Worm (Caenorhabditis elegans): ENCODE data around the gene aakg-4.

aakg-4 gene

DNA sequence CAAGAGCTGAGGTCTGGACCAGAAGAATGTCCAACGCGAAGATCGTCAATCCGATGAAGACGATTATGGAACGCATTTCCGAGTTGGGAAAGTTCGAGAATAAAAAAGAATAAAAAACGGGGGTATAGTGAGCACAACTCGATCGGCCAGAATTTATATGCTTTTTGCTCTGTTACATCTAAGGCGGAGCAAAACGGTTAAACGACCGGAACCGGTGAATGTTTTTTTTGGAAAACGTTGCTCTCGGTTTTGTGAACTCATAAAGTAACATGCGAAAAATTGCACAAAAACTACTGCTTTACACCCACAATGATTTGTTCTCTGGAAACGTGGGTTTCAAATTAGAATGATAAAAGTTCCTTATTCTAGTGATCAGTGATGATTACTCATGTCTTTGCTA lies 22.9 kb upstream of the aakg-4 start, which contains the start of gene nlp-22:
Gene nlp-22, minus strand, starts transcription at position 101 of the 400 bp plus-strand sequence.
- TF ChIP-seq ceh-44 (GFP tag; IDR thresholded peaks at IDR 0.05), result no peak

DNA sequence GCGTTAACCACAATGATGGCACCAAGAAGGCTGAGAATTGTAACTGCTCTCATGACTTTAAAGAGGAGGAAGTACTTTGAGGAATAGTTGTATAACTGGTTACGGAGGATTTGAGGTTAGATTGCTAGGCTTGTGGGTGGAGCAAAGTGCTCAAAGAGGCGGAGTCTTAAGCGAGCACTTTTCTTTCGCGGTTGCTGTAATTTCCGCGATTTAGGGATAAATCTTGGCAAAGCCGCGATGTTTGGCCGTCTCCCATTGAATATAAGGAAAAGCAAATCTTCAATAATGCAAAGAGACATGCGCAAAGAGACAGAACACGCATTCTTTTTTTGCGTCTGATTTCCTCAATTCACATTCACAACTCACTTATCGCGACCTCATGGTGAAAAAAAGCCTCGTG lies 19.1 kb upstream of the aakg-4 start, which contains the start of gene nlp-45:
Gene nlp-45, minus strand, starts transcription at position 101 of the 400 bp plus-strand sequence.
- TF ChIP-seq dmd-8 (GFP tag; IDR thresholded peaks at IDR 0.05), result no peak
- TF ChIP-seq ceh-20 (GFP tag; IDR thresholded peaks at IDR 0.05), result no peak
- TF ChIP-seq hlh-30 (tag; optimal IDR thresholded peaks at IDR 0.05; ENCODE audit: insufficient read depth), result no peak
- no peak for TF ChIP-seq nhr-10 (tag; optimal IDR thresholded peaks at IDR 0.05)
- TF ChIP-seq set-16 (GFP tag; IDR thresholded peaks at IDR 0.05), result no peak
- TF ChIP-seq nhr-102 (tag; optimal IDR thresholded peaks at IDR 0.05), result no peak
- no peak for TF ChIP-seq snpc-4 (tag; optimal IDR thresholded peaks at IDR 0.05)
- no peak for TF ChIP-seq mdl-1 (tag; optimal IDR thresholded peaks at IDR 0.05)
- TF ChIP-seq madf-9 (GFP tag; conservative IDR thresholded peaks at IDR 0.05), result no peak
- no peak for TF ChIP-seq aly-2 (tag; optimal IDR thresholded peaks at IDR 0.05)
- no peak for TF ChIP-seq fkh-10 (GFP tag; optimal IDR thresholded peaks at IDR 0.05)
- TF ChIP-seq skn-1 (tag; optimal IDR thresholded peaks at IDR 0.05), result no peak
- no peak for TF ChIP-seq F44E2.7 (GFP tag; IDR thresholded peaks at IDR 0.05)

DNA sequence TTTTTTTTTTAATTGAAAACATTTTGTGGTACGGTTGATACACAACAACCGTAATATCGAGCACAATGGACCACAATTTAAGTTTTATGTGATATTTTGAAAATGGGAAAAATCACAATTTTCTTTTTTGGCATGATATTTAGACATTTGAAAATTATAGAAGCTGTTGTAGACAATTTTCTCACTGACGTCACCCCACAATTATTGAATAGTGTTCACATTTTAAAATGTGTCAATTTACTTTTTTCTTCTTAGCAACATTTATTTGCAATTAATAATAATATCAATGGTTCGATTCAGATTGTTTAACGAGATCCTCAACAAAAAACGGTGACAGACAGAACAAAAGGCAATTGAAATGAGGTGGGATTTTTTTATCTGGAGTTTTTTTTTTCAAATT lies 16.2 kb upstream of the aakg-4 start, which contains the start of gene T01B6.1:
Gene T01B6.1, plus strand, starts transcription at position 301 of the 400 bp plus-strand sequence.
- TF ChIP-seq T26A8.4 (GFP tag; IDR thresholded peaks at IDR 0.05) (no peak), hlh-11 (tag; optimal IDR thresholded peaks at IDR 0.05) (no peak), aly-2 (tag; optimal IDR thresholded peaks at IDR 0.05) (no peak), mes-2 (tag; optimal IDR thresholded peaks at IDR 0.05; ENCODE audit: poor library complexity, severe bottlenecking) (no peak), daf-19 (GFP tag; conservative IDR thresholded peaks at IDR 0.05) (no peak), egl-27 (tag; optimal IDR thresholded peaks at IDR 0.05) (no peak), Y5F2A.4 (GFP tag; optimal IDR thresholded peaks at IDR 0.05) (no peak), unc-62 (GFP tag; optimal IDR thresholded peaks at IDR 0.05 in 1 of 2) (peak in 1 of 2 experiments; percentile 11), unc-62 (tag; optimal IDR thresholded peaks at IDR 0.05) (no peak), ztf-11 (tag; optimal IDR thresholded peaks at IDR 0.05) (no peak)

DNA sequence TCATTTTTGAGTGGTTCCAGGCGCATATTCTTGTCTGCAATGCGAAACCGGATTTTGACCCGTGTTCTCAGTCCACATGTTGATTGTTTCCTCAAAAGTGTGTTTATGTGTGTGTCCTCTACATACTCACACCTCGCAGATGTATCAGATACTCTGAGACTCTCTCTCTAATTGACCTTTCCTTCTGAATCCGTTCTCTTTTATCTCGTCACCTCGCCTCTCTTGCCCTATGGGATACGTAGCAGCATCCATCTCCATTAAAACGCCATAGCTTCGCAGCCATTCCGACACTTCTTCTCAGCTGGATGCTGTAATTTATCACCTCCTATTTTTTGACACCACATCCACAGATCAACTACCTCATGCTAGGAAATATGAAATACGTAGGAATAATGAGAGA lies 11.4 kb upstream of the aakg-4 start:
- TF ChIP-seq daf-19 (GFP tag; conservative IDR thresholded peaks at IDR 0.05) (no peak), lin-38 (GFP tag; IDR thresholded peaks at IDR 0.05) (no peak), arid-1 (GFP tag; conservative IDR thresholded peaks at IDR 0.05) (no peak), php-3 (GFP tag; IDR thresholded peaks at IDR 0.05) (no peak), aly-2 (tag; optimal IDR thresholded peaks at IDR 0.05) (no peak), Y105C5A.15 (GFP tag; IDR thresholded peaks at IDR 0.05) (no peak), gei-8 (GFP tag; optimal IDR thresholded peaks at IDR 0.05) (no peak), aha-1 (tag) (peak; percentile 95), egl-43 (GFP tag; IDR thresholded peaks at IDR 0.05) (no peak), duxl-1 (tag; optimal IDR thresholded peaks at IDR 0.05; ENCODE audit: poor library complexity) (no peak), mxl-2 (GFP tag; conservative IDR thresholded peaks at IDR 0.05) (no peak), nhr-48 (tag; optimal IDR thresholded peaks at IDR 0.05) (no peak), zip-2 (tag; optimal IDR thresholded peaks at IDR 0.05) (no peak), unc-62 (GFP tag; optimal IDR thresholded peaks at IDR 0.05 in 1 of 2) (peak in 1 of 2 experiments; percentile 24), unc-62 (tag; optimal IDR thresholded peaks at IDR 0.05) (no peak)

DNA sequence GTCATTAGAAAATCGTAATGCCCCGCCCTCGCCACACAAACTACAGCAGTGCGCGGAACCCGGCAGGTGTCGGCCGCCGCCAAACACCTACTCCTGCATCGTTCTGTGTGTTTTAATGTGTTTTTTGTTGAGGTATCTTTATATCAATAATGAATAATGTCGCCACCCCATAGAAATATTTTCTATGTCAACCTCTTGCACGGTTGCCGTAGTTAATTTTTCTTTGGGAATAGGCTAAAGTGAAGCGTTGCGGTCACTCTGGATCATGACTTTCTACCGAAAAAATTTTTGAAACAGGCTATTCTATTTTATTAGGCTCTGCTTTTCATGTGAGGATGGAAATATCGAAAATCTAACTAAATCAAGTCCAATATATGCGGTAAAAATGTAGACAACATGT lies 9.7 kb upstream of the aakg-4 start:
- TF ChIP-seq ceh-82 (tag; optimal IDR thresholded peaks at IDR 0.05) (no peak), lsy-2 (tag; optimal IDR thresholded peaks at IDR 0.05) (peak in 1 of 2 experiments; percentile 41), dmd-9 (GFP tag; IDR thresholded peaks at IDR 0.05) (no peak), egl-43 (GFP tag; IDR thresholded peaks at IDR 0.05) (no peak), hmg-1.1 (GFP tag; IDR thresholded peaks at IDR 0.05) (no peak), daf-8 (GFP tag; IDR thresholded peaks at IDR 0.05) (no peak), duxl-1 (tag; optimal IDR thresholded peaks at IDR 0.05; ENCODE audit: poor library complexity) (peak; percentile 8), mdl-1 (tag; optimal IDR thresholded peaks at IDR 0.05) (no peak), zag-1 (tag; optimal IDR thresholded peaks at IDR 0.05) (no peak), Y105C5A.15 (GFP tag; IDR thresholded peaks at IDR 0.05) (no peak), lin-15B (tag; optimal IDR thresholded peaks at IDR 0.05) (no peak), ceh-44 (GFP tag; IDR thresholded peaks at IDR 0.05) (peak; percentile 7; the same call in 1 of the 2 replicates), dmd-6 (GFP tag; IDR thresholded peaks at IDR 0.05) (no peak), Y75B8A.6 (GFP tag; IDR thresholded peaks at IDR 0.05) (no peak), rbr-2 (tag; optimal IDR thresholded peaks at IDR 0.05) (no peak), unc-130 (GFP tag; optimal IDR thresholded peaks at IDR 0.05) (no peak)
